Fruit fly (Drosophila melanogaster) whole organism, embryonic: ENCODE measurements around the gene CG5107.

ENCODE experiments used
- Ada2b ChIP-seq: fragments of 200-800 bp; sonication (Bioruptor generic); IDR thresholded peaks from 2 replicates; pipeline ENCODE4 v1.3.6; 2022; ENCODE audit warnings: missing biosample characterization, missing genetic modification characterization
- Antp ChIP-seq: fragments of 200-800 bp; sonication (Bioruptor generic); optimal IDR thresholded peaks from 3 replicates; lab custom pipeline; 2016; ENCODE audit warnings: missing biosample characterization, missing genetic modification characterization
- CG10147 ChIP-seq: fragments of 200-800 bp; sonication (Bioruptor generic); optimal IDR thresholded peaks from 2 replicates; lab custom pipeline; 2019; ENCODE audit warnings: missing biosample characterization, mild to moderate bottlenecking, missing genetic modification characterization, moderate library complexity
- CG12942 ChIP-seq: fragments of 200-800 bp; sonication (Bioruptor generic); optimal IDR thresholded peaks from 3 replicates; lab custom pipeline; 2016; ENCODE audit warnings: missing biosample characterization, missing genetic modification characterization
- CG14441 ChIP-seq: fragments of 200-800 bp; sonication (Bioruptor generic); IDR thresholded peaks from 2 replicates; pipeline ENCODE4 v1.3.6; 2022; ENCODE audit warnings: missing biosample characterization, missing genetic modification characterization
- CG1603 ChIP-seq: fragments of 200-800 bp; sonication (Bioruptor generic); optimal IDR thresholded peaks from 2 replicates; lab custom pipeline; 2019; ENCODE audit warnings: missing biosample characterization, mild to moderate bottlenecking, missing genetic modification characterization, moderate library complexity
- CG17186 ChIP-seq: fragments of 200-800 bp; sonication (Bioruptor generic); optimal IDR thresholded peaks from 3 replicates; lab custom pipeline; 2017; ENCODE audit warnings: missing biosample characterization, missing genetic modification reagents, missing genetic modification characterization
- CG17385 ChIP-seq: fragments of 200-800 bp; sonication (Bioruptor generic); optimal IDR thresholded peaks from 3 replicates; lab custom pipeline; 2018; ENCODE audit warnings: missing biosample characterization, mild to moderate bottlenecking, missing genetic modification characterization
- CG17829 ChIP-seq: fragments of 200-800 bp; optimal IDR thresholded peaks from 2 replicates; lab custom pipeline; 2019; ENCODE audit warnings: missing biosample characterization, mild to moderate bottlenecking, missing genetic modification characterization, moderate library complexity
- CG18764 ChIP-seq: fragments of 200-800 bp; sonication (Bioruptor generic); optimal IDR thresholded peaks from 3 replicates; lab custom pipeline; 2016; ENCODE audit warnings: missing biosample characterization, missing genetic modification characterization
- CG2120 ChIP-seq: fragments of 200-800 bp; sonication (Bioruptor generic); optimal IDR thresholded peaks from 3 replicates; lab custom pipeline; 2016; ENCODE audit warnings: missing biosample characterization, missing genetic modification characterization
- CG2678 ChIP-seq: fragments of 200-800 bp; sonication (Bioruptor generic); optimal IDR thresholded peaks from 3 replicates; lab custom pipeline; 2019; ENCODE audit warnings: missing biosample characterization, mild to moderate bottlenecking, missing genetic modification characterization, moderate library complexity
- CG32772 ChIP-seq: fragments of 200-800 bp; sonication (Bioruptor generic); IDR thresholded peaks from 2 replicates; pipeline ENCODE4 v1.3.6; 2022; ENCODE audit warnings: missing biosample characterization, missing genetic modification characterization
- CG4328 ChIP-seq: fragments of 200-800 bp; sonication (Bioruptor generic); optimal IDR thresholded peaks from 3 replicates; lab custom pipeline; 2017; ENCODE audit warnings: missing biosample characterization, missing genetic modification reagents, missing genetic modification characterization
- CG5245 ChIP-seq: fragments of 200-800 bp; sonication (Bioruptor generic); optimal IDR thresholded peaks from 3 replicates; lab custom pipeline; 2016; ENCODE audit warnings: missing biosample characterization, missing genetic modification characterization
- CG6175 ChIP-seq: fragments of 200-800 bp; sonication (Bioruptor generic); IDR thresholded peaks from 3 replicates; pipeline ENCODE4 v1.3.6; 2022; ENCODE audit warnings: missing biosample characterization, missing genetic modification characterization
- CG6791 ChIP-seq: fragments of 200-800 bp; sonication (Bioruptor generic); IDR thresholded peaks from 3 replicates; pipeline ENCODE4 v1.3.6; 2022; ENCODE audit warnings: missing biosample characterization, missing genetic modification characterization; ENCODE audit not compliant: partially characterized antibody
- CG7372 ChIP-seq: fragments of 200-800 bp; sonication (Bioruptor generic); IDR thresholded peaks from 2 replicates; pipeline ENCODE4 v1.3.6; 2022; ENCODE audit warnings: missing biosample characterization, missing genetic modification characterization
- CG8089 ChIP-seq: fragments of 200-800 bp; sonication (Bioruptor generic); optimal IDR thresholded peaks from 3 replicates; lab custom pipeline; 2016; ENCODE audit warnings: missing biosample characterization, missing genetic modification characterization
- Camta ChIP-seq: fragments of 200-800 bp; sonication (Bioruptor generic); optimal IDR thresholded peaks from 2 replicates; lab custom pipeline; 2016; ENCODE audit warnings: missing biosample characterization, missing genetic modification characterization
- Chrac-16 ChIP-seq: fragments of 200-800 bp; sonication (Bioruptor generic); optimal IDR thresholded peaks from 3 replicates; lab custom pipeline; 2016; ENCODE audit warnings: missing biosample characterization, missing genetic modification characterization
- CoRest ChIP-seq: fragments of 200-800 bp; sonication (Bioruptor generic); optimal IDR thresholded peaks from 3 replicates; lab custom pipeline; 2018; ENCODE audit warnings: missing biosample characterization, mild to moderate bottlenecking, missing genetic modification characterization, moderate library complexity
- Dad ChIP-seq: fragments of 200-800 bp; sonication (Bioruptor generic); optimal IDR thresholded peaks from 3 replicates; lab custom pipeline; 2016; ENCODE audit warnings: missing biosample characterization, missing genetic modification characterization
- Doc2 ChIP-seq: fragments of 200-800 bp; sonication (Bioruptor generic); IDR thresholded peaks from 2 replicates; pipeline ENCODE4 v1.3.6; 2022; ENCODE audit warnings: missing biosample characterization, missing genetic modification characterization
- Eip74EF ChIP-seq, 2 experiments: fragments of 200-800 bp in 1 of 2; fragments of >200 bp in 1 of 2; sonication (Bioruptor generic) in 1 of 2; optimal IDR thresholded peaks; 2 replicates each; lab custom pipeline; 2017 to 2019; ENCODE audit warnings: missing biosample characterization in 2 of 2, missing genetic modification characterization in 2 of 2, mild to moderate bottlenecking in 1 of 2, moderate library complexity in 1 of 2
- Hsf ChIP-seq: fragments of 200-800 bp; sonication (Bioruptor generic); optimal IDR thresholded peaks from 3 replicates; lab custom pipeline; 2016; ENCODE audit warnings: missing biosample characterization, missing genetic modification characterization
- Kr ChIP-seq: fragments of 200-800 bp; sonication (Bioruptor generic); optimal IDR thresholded peaks from 2 replicates; lab custom pipeline; 2017; ENCODE audit warnings: missing biosample characterization, mild to moderate bottlenecking, missing genetic modification characterization
- Mrtf ChIP-seq: fragments of 200-800 bp; sonication (Bioruptor generic); IDR thresholded peaks from 3 replicates; pipeline ENCODE4 v1.3.6; 2022; ENCODE audit warnings: missing biosample characterization, missing genetic modification characterization
- Myb ChIP-seq: fragments of 200-800 bp; sonication (Bioruptor generic); optimal IDR thresholded peaks from 2 replicates; lab custom pipeline; 2016; ENCODE audit warnings: missing biosample characterization, missing genetic modification characterization
- NK7.1 ChIP-seq: fragments of 200-800 bp; sonication (Bioruptor generic); optimal IDR thresholded peaks from 3 replicates; lab custom pipeline; 2016; ENCODE audit warnings: missing biosample characterization, missing genetic modification characterization
- Ravus ChIP-seq: fragments of 200-800 bp; sonication (Bioruptor generic); IDR thresholded peaks from 2 replicates; pipeline ENCODE4 v1.3.6; 2022; ENCODE audit warnings: missing biosample characterization, missing genetic modification characterization
- Scr ChIP-seq: fragments of 200-800 bp; sonication (Bioruptor generic); IDR thresholded peaks from 2 replicates; pipeline ENCODE4 v1.3.6; 2022; ENCODE audit warnings: missing biosample characterization, missing genetic modification characterization; ENCODE audit not compliant: partially characterized antibody
- Sin3A ChIP-seq: fragments of >200 bp; optimal IDR thresholded peaks from 2 replicates; lab custom pipeline; 2018
- Tbp ChIP-seq: fragments of >200 bp; optimal IDR thresholded peaks from 2 replicates; lab custom pipeline; 2018; ENCODE audit warnings: missing biosample characterization, missing genetic modification characterization
- Vsx1 ChIP-seq: fragments of 200-800 bp; sonication (Bioruptor generic); optimal IDR thresholded peaks from 2 replicates; lab custom pipeline; 2017; ENCODE audit warnings: missing biosample characterization, mild to moderate bottlenecking, missing genetic modification characterization, missing genetic modification reagents
- bsh ChIP-seq, 2 experiments: fragments of 200-800 bp; sonication (Bioruptor generic); optimal IDR thresholded peaks; 2 replicates each; lab custom pipeline; 2017 to 2018; ENCODE audit warnings: mild to moderate bottlenecking in 2 of 2, missing biosample characterization in 2 of 2, missing genetic modification characterization in 2 of 2, moderate library complexity in 1 of 2
- cad ChIP-seq: fragments of >200 bp; optimal IDR thresholded peaks from 2 replicates; lab custom pipeline; 2017; ENCODE audit warnings: missing biosample characterization, missing genetic modification characterization
- eve ChIP-seq, 2 experiments: fragments of >200 bp; optimal IDR thresholded peaks; 2 replicates each; lab custom pipeline; 2017; ENCODE audit warnings: missing biosample characterization in 2 of 2, missing genetic modification characterization in 2 of 2
- fru ChIP-seq: fragments of >200 bp; optimal IDR thresholded peaks from 2 replicates; lab custom pipeline; 2017
- gfzf ChIP-seq: fragments of 200-800 bp; sonication (Bioruptor generic); optimal IDR thresholded peaks from 2 replicates; lab custom pipeline; 2016; ENCODE audit warnings: missing biosample characterization, mild to moderate bottlenecking, missing genetic modification characterization, moderate library complexity
- h ChIP-seq: fragments of >200 bp; optimal IDR thresholded peaks from 2 replicates; lab custom pipeline; 2017
- kay ChIP-seq: fragments of 200-800 bp; sonication (Bioruptor generic); optimal IDR thresholded peaks from 2 replicates; lab custom pipeline; 2016; ENCODE audit warnings: missing biosample characterization, missing genetic modification characterization
- kni ChIP-seq: fragments of 200-800 bp; sonication (Bioruptor generic); optimal IDR thresholded peaks from 3 replicates; lab custom pipeline; 2017; ENCODE audit warnings: mild to moderate bottlenecking, missing biosample characterization, missing genetic modification reagents, missing genetic modification characterization
- oc ChIP-seq: fragments of 200-800 bp; sonication (Bioruptor generic); optimal IDR thresholded peaks from 2 replicates; lab custom pipeline; 2018; ENCODE audit warnings: missing biosample characterization, mild to moderate bottlenecking, missing genetic modification characterization, moderate library complexity
- rib ChIP-seq: fragments of 200-800 bp; sonication (Bioruptor generic); IDR thresholded peaks from 2 replicates; pipeline ENCODE4 v1.3.6; 2022; ENCODE audit warnings: missing biosample characterization, missing genetic modification characterization
- scrt ChIP-seq: fragments of 200-800 bp; sonication (Bioruptor generic); optimal IDR thresholded peaks from 2 replicates; lab custom pipeline; 2018; ENCODE audit warnings: missing biosample characterization, mild to moderate bottlenecking, missing genetic modification characterization, moderate library complexity
- sd ChIP-seq: fragments of 200-800 bp; sonication (Bioruptor generic); optimal IDR thresholded peaks from 3 replicates; lab custom pipeline; 2018; ENCODE audit warnings: missing biosample characterization, mild to moderate bottlenecking, missing genetic modification characterization, moderate library complexity
- sens ChIP-seq: fragments of 200-800 bp; sonication (Bioruptor generic); peaks from one replicate; lab custom pipeline; 2016; ENCODE audit warnings: missing biosample characterization, missing genetic modification characterization
- vfl ChIP-seq: fragments of 200-800 bp; sonication (Bioruptor generic); optimal IDR thresholded peaks from 2 replicates; lab custom pipeline; 2016; ENCODE audit warnings: missing biosample characterization, missing genetic modification characterization
- wek ChIP-seq: fragments of 200-800 bp; sonication (Bioruptor generic); optimal IDR thresholded peaks from 3 replicates; lab custom pipeline; 2018; ENCODE audit warnings: missing biosample characterization, mild to moderate bottlenecking, missing genetic modification characterization, moderate library complexity
- zf30C ChIP-seq: fragments of 200-800 bp; sonication (Bioruptor generic); optimal IDR thresholded peaks from 3 replicates; lab custom pipeline; 2018; ENCODE audit warnings: missing biosample characterization, mild to moderate bottlenecking, missing genetic modification characterization

Gene CG5107

dm6 chr3R:25482463-25483173, 22.4 kb upstream of the CG5107 start, which contains the start of the genes XNP, CG42488 and CG5116 (continued):
- TF ChIP-seq CG17829 (peak; percentile 66), CG4328 (peak; percentile 24), kay (GFP tag; lab: Kevin White, UChicago) (peak; percentile 70), CG17186 (peak; percentile 87), CG18764 (GFP tag; lab: Kevin White, UChicago) (no peak), Ada2b (GFP tag; lab: Robert Waterston, UW) (no peak), Kr (no peak), oc (tag; lab: Kevin White, UChicago) (no peak), CoRest (tag; lab: Kevin White, UChicago) (peak; percentile 70), bsh (GFP tag; optimal IDR thresholded peaks at IDR 0.05; lab: Kevin White, UChicago) (peak; percentile 27 to 88), CG8089 (GFP tag; lab: Kevin White, UChicago) (no peak), CG10147 (GFP tag; lab: Kevin White, UChicago) (no peak), CG12942 (GFP tag; lab: Kevin White, UChicago) (peak; percentile 30), CG7372 (peak; percentile 43), gfzf (no peak), Dad (peak; percentile 52), CG17385 (GFP tag; lab: Kevin White, UChicago) (peak; percentile 92), Camta (GFP tag; lab: Kevin White, UChicago) (no peak), vfl (GFP tag; lab: Kevin White, UChicago) (peak; percentile 47), Scr (GFP tag; lab: Robert Waterston, UW) (peak; percentile 99), CG6791 (peak; percentile 97), Mrtf (GFP tag; lab: Robert Waterston, UW) (no peak), sd (tag; lab: Kevin White, UChicago) (no peak), CG2120 (GFP tag; lab: Kevin White, UChicago) (peak; percentile 64), wek (GFP tag; lab: Kevin White, UChicago) (no peak), NK7.1 (no peak), CG32772 (GFP tag; lab: Robert Waterston, UW) (no peak), Chrac-16 (GFP tag; lab: Kevin White, UChicago) (peak; percentile 37), fru (lab: Kevin White, UChicago) (no peak), Sin3A (lab: Kevin White, UChicago) (peak; percentile 95), Myb (GFP tag; lab: Kevin White, UChicago) (peak; percentile 29), CG2678 (no peak), sens (peak; percentile 92), Tbp (GFP tag; lab: Kevin White, UChicago) (no peak), Vsx1 (peak; percentile 86), Antp (GFP tag; lab: Kevin White, UChicago) (no peak), h (lab: Kevin White, UChicago) (no peak), Doc2 (GFP tag; lab: Robert Waterston, UW) (no peak), rib (GFP tag; lab: Robert Waterston, UW) (peak; percentile 66; the same call in 1 of the 2 replicates), Ravus (GFP tag; lab: Robert Waterston, UW) (no peak), CG5245 (GFP tag; lab: Kevin White, UChicago) (no peak), cad (GFP tag; lab: Kevin White, UChicago) (no peak), zf30C (peak; percentile 14), Eip74EF (GFP tag; optimal IDR thresholded peaks at IDR 0.05; lab: Kevin White, UChicago) (no peak), CG1603 (tag; lab: Kevin White, UChicago) (no peak), eve (GFP tag; optimal IDR thresholded peaks at IDR 0.05; lab: Kevin White, UChicago) (no peak), CG14441 (0 out of 2 replicates have a peak, but pooled peaks have one; percentile 24), scrt (GFP tag; lab: Kevin White, UChicago) (peak; percentile 43), kni (GFP tag; lab: Kevin White, UChicago) (peak; percentile 55), Hsf (peak; percentile 56), CG6175 (no peak)
